Worm (Caenorhabditis elegans): ENCODE measurements around the gene ZK637.4.

Gene ZK637.4

DNA sequence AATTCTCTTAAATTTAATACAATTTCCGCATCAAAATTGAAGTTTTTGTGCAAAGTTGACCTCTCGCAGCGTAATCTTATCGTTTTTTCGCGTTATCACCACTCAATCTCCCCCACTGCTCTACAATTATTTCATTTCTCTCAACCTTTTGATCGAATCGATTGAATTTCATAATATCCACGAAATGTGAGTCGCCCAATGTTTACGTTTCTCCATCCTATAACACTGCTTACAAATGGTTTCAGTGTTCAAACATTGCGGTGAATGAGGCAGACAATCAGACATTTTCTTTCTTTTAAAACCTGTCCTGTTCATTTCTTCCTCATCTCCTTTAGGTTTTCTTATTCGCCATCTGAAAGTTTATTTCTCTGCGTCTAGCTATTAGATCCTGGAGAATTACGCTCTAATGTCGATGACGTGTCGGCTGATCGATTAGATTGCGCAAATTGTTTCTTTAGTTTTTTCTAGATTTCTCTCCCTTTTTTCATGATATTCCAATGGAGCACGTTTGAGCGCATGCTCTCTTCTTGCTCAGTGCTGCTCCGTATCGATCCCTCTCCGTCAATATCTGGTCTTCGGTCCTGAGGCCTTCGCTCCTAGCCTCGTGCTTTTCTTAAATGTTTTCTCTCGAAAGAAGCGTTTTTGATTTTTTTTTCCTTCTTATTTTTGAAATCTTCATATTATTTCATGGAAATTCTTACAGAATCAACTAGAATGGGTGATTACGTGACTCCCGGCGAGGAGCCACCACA, 11.5 kb downstream of the ZK637.4 start, which contains the start of gene unc-32 (continued):
- TF ChIP-seq repo-1 (tag; optimal IDR thresholded peaks at IDR 0.05) (no peak), attf-5 (GFP tag; optimal IDR thresholded peaks at IDR 0.05) (peak; percentile 22), lin-40 (tag; optimal IDR thresholded peaks at IDR 0.05) (peak; percentile 18), let-607 (tag; optimal IDR thresholded peaks at IDR 0.05) (peak in 1 of 2 experiments; percentile 29), chd-7 (tag; optimal IDR thresholded peaks at IDR 0.05) (peak; percentile 21), athp-1 (tag; optimal IDR thresholded peaks at IDR 0.05) (peak; percentile 22), sdz-38 (tag; optimal IDR thresholded peaks at IDR 0.05) (no peak), pha-4 (tag; optimal IDR thresholded peaks at IDR 0.05) (peak; percentile 37)

- TF ChIP-seq ceh-91 (GFP tag; IDR thresholded peaks at IDR 0.05) (no peak), sea-2 (GFP tag; IDR thresholded peaks at IDR 0.05) (no peak), D2030.7 (GFP tag; IDR thresholded peaks at IDR 0.05) (no peak), ccch-3 (GFP tag; optimal IDR thresholded peaks at IDR 0.05) (no peak), athp-1 (tag; optimal IDR thresholded peaks at IDR 0.05) (no peak), repo-1 (tag; optimal IDR thresholded peaks at IDR 0.05) (no peak), sdz-38 (tag; optimal IDR thresholded peaks at IDR 0.05) (no peak), F39B2.1 (GFP tag; IDR thresholded peaks at IDR 0.05) (no peak), somi-1 (GFP tag; optimal IDR thresholded peaks at IDR 0.05) (no peak)
These were observed 16.6 kb downstream of the ZK637.4 start for ce11 chrIII:8910139-8910538.

- TF ChIP-seq F49E8.2 (tag; optimal IDR thresholded peaks at IDR 0.05; ENCODE audit: insufficient read depth) (no peak), nfyb-1 (GFP tag; IDR thresholded peaks at IDR 0.05) (peak; percentile 51; the same call in 1 of the 2 replicates), F33H1.4 (GFP tag; IDR thresholded peaks at IDR 0.05) (no peak), Y53G8AR.9 (GFP tag; conservative IDR thresholded peaks at IDR 0.05) (0 out of 2 replicates have a peak, but pooled peaks have one; percentile 45), atf-7 (tag; optimal IDR thresholded peaks at IDR 0.05) (peak; percentile 2), attf-3 (GFP tag; conservative IDR thresholded peaks at IDR 0.05) (no peak), tbp1 (GFP tag; optimal IDR thresholded peaks at IDR 0.05) (no peak), fkh-3 (tag; optimal IDR thresholded peaks at IDR 0.05) (no peak)
These were observed 18.1 kb downstream of the ZK637.4 start, which contains the start of gene tpk-1 for ce11 chrIII:8911598-8912194. tpk-1 (plus strand) TSS chrIII:8912144.

DNA sequence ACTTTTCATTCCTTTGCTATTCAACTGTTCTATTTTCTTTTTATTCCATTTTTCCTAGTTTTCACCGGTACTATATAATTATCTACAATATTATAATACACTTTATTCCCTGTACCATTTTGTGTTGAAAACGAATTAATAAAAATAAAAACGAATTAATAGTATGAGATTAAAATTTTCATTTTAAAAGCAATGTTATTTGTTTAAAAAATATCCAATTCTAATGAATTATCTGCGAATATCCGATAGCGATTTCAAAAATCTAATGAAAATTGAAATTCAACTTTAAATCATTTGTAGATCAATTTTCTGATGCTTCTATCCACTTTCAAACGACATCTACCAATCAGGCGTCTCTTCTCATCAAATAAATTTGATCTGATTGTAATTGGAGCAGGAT, 19.9 kb downstream of the ZK637.4 start, which contains the start of gene trxr-2:
TSS of gene trxr-2 (plus strand) at position 301 of the 400 bp plus-strand sequence.
- no peak for TF ChIP-seq bed-2 (GFP tag; IDR thresholded peaks at IDR 0.05)
- no peak for TF ChIP-seq attf-3 (GFP tag; conservative IDR thresholded peaks at IDR 0.05)
- TF ChIP-seq Y67H2A.10 (GFP tag; conservative IDR thresholded peaks at IDR 0.05) = no peak
- no peak for TF ChIP-seq tbp1 (GFP tag; optimal IDR thresholded peaks at IDR 0.05)
- no peak for TF ChIP-seq nfyb-1 (GFP tag; IDR thresholded peaks at IDR 0.05)
- no peak for TF ChIP-seq ztf-22 (GFP tag; optimal IDR thresholded peaks at IDR 0.05)
- TF ChIP-seq unc-62 (GFP tag; optimal IDR thresholded peaks at IDR 0.05) = no peak
- no peak for TF ChIP-seq akir-1 (GFP tag; optimal IDR thresholded peaks at IDR 0.05)
- no peak for TF ChIP-seq ama-1 (optimal IDR thresholded peaks at IDR 0.05)
- no peak for TF ChIP-seq ama-1 (GFP tag; optimal IDR thresholded peaks at IDR 0.05)
- no peak for TF ChIP-seq lsy-27 (tag; optimal IDR thresholded peaks at IDR 0.05; ENCODE audit: borderline replicate concordance, insufficient read depth)
- TF ChIP-seq hlh-12 (tag; optimal IDR thresholded peaks at IDR 0.05) = no peak
- no peak for TF ChIP-seq him-1 (tag; optimal IDR thresholded peaks at IDR 0.05)
- no peak for TF ChIP-seq let-526 (GFP tag; IDR thresholded peaks at IDR 0.05)
- no peak for TF ChIP-seq F52B5.7 (tag; optimal IDR thresholded peaks at IDR 0.05)
- TF ChIP-seq lir-1 (GFP tag; conservative IDR thresholded peaks at IDR 0.05) = no peak
- no peak for TF ChIP-seq ZK185.1 (tag; optimal IDR thresholded peaks at IDR 0.05; ENCODE audit: poor library complexity, severe bottlenecking)
